Worm (Caenorhabditis elegans) whole organism, late embryonic: Measurements from ENCODE around the gene M04B2.6.

Source experiments
- C38D4.7 ChIP-seq: fragments of 200-800 bp; sonication (Bioruptor generic); optimal IDR thresholded peaks from 2 replicates; lab custom pipeline; 2018; ENCODE audit warnings: mild to moderate bottlenecking, missing genetic modification characterization, moderate library complexity, missing compliant biosample characterization
- K02D7.2 ChIP-seq: sonication (generic microtip); optimal IDR thresholded peaks from 2 replicates; lab custom pipeline; 2017; ENCODE audit warnings: mild to moderate bottlenecking, missing genetic modification characterization, missing compliant biosample characterization
- Y22D7AL.16 ChIP-seq: sonication (generic microtip); optimal IDR thresholded peaks from 2 replicates; lab custom pipeline; 2016; ENCODE audit warnings: missing genetic modification characterization, missing compliant biosample characterization
- ama-1 ChIP-seq: fragments of 150-350 bp; optimal IDR thresholded peaks from 2 replicates; lab custom pipeline; 2014
- ceh-19 ChIP-seq: fragments of 200-800 bp; sonication (Bioruptor generic); optimal IDR thresholded peaks from 2 replicates; lab custom pipeline; 2018; ENCODE audit warnings: mild to moderate bottlenecking, missing genetic modification characterization, missing compliant biosample characterization
- ceh-2 ChIP-seq: sonication (generic microtip); optimal IDR thresholded peaks from 2 replicates; lab custom pipeline; 2016; ENCODE audit warnings: missing genotype, missing genetic modification characterization, missing compliant biosample characterization
- ceh-24 ChIP-seq: sonication (generic microtip); optimal IDR thresholded peaks from 2 replicates; lab custom pipeline; 2016; ENCODE audit warnings: mild to moderate bottlenecking, missing genetic modification characterization, missing compliant biosample characterization
- ceh-31 ChIP-seq: sonication (generic microtip); optimal IDR thresholded peaks from 2 replicates; lab custom pipeline; 2016; ENCODE audit warnings: missing genetic modification characterization, missing compliant biosample characterization
- ceh-34 ChIP-seq: sonication (generic microtip); optimal IDR thresholded peaks from 2 replicates; lab custom pipeline; 2016; ENCODE audit warnings: mild to moderate bottlenecking, missing genetic modification characterization, missing compliant biosample characterization
- ceh-48 ChIP-seq: sonication (generic microtip); optimal IDR thresholded peaks from 2 replicates; lab custom pipeline; 2016; ENCODE audit warnings: missing genetic modification characterization, inconsistent platforms, missing compliant biosample characterization
- dve-1 ChIP-seq: sonication (generic microtip); optimal IDR thresholded peaks from 2 replicates; lab custom pipeline; 2017; ENCODE audit warnings: antibody characterized with exemption, mild to moderate bottlenecking, missing genetic modification characterization, missing compliant biosample characterization
- elt-2 ChIP-seq: sonication (generic microtip); optimal IDR thresholded peaks from 2 replicates; lab custom pipeline; 2016; ENCODE audit warnings: missing genetic modification reagents, missing genetic modification characterization, missing compliant biosample characterization
- eyg-1 ChIP-seq: sonication (generic microtip); optimal IDR thresholded peaks from 2 replicates; lab custom pipeline; 2016; ENCODE audit warnings: missing genotype, missing genetic modification characterization, missing compliant biosample characterization
- fax-1 ChIP-seq: sonication (generic microtip); optimal IDR thresholded peaks from 2 replicates; lab custom pipeline; 2016; ENCODE audit warnings: missing genotype, missing genetic modification characterization, missing compliant biosample characterization
- fkh-10 ChIP-seq: fragments of 150-350 bp; optimal IDR thresholded peaks from 2 replicates; lab custom pipeline; 2014; ENCODE audit warnings: missing biosample characterization, missing genetic modification reagents, missing genetic modification characterization
- fkh-6 ChIP-seq: sonication (generic microtip); optimal IDR thresholded peaks from 2 replicates; lab custom pipeline; 2016; ENCODE audit warnings: missing genetic modification characterization, missing compliant biosample characterization
- hlh-13 ChIP-seq: fragments of 200-800 bp; sonication (Bioruptor generic); optimal IDR thresholded peaks from 2 replicates; lab custom pipeline; 2018; ENCODE audit warnings: mild to moderate bottlenecking, missing genetic modification characterization, missing compliant biosample characterization
- hlh-15 ChIP-seq: sonication (generic microtip); optimal IDR thresholded peaks from 2 replicates; lab custom pipeline; 2016; ENCODE audit warnings: missing genetic modification characterization, missing compliant biosample characterization
- hlh-6 ChIP-seq: sonication (generic microtip); optimal IDR thresholded peaks from 2 replicates; lab custom pipeline; 2016; ENCODE audit warnings: missing genotype, missing genetic modification characterization, missing compliant biosample characterization
- hlh-8 ChIP-seq: sonication (generic microtip); optimal IDR thresholded peaks from 2 replicates; lab custom pipeline; 2016; ENCODE audit warnings: missing genotype, missing genetic modification characterization, missing compliant biosample characterization
- lim-6 ChIP-seq: sonication (generic microtip); optimal IDR thresholded peaks from 2 replicates; lab custom pipeline; 2016; ENCODE audit warnings: missing genetic modification characterization, missing compliant biosample characterization
- lin-11 ChIP-seq: fragments of 200-800 bp; sonication (Bioruptor generic); optimal IDR thresholded peaks from 2 replicates; lab custom pipeline; 2018; ENCODE audit warnings: mild to moderate bottlenecking, missing genetic modification characterization, missing compliant biosample characterization
- nfya-1 ChIP-seq: sonication (generic microtip); optimal IDR thresholded peaks from 2 replicates; lab custom pipeline; 2017; ENCODE audit warnings: missing genetic modification characterization, mild to moderate bottlenecking, missing compliant biosample characterization, antibody characterized with exemption, moderate library complexity
- nhr-11 ChIP-seq: fragments of 150-350 bp; optimal IDR thresholded peaks from 2 replicates; lab custom pipeline; 2014; ENCODE audit warnings: missing biosample characterization, missing genetic modification characterization
- nhr-232 ChIP-seq: sonication (generic microtip); optimal IDR thresholded peaks from 2 replicates; lab custom pipeline; 2016; ENCODE audit warnings: missing genetic modification characterization, missing compliant biosample characterization
- odd-2 ChIP-seq: sonication (generic microtip); optimal IDR thresholded peaks from 2 replicates; lab custom pipeline; 2017; ENCODE audit warnings: antibody characterized with exemption, mild to moderate bottlenecking, missing genetic modification characterization, missing compliant biosample characterization
- pha-2 ChIP-seq: sonication (generic microtip); optimal IDR thresholded peaks from 2 replicates; lab custom pipeline; 2017; ENCODE audit warnings: mild to moderate bottlenecking, missing genetic modification characterization, missing compliant biosample characterization
- pqm-1 ChIP-seq: sonication (generic microtip); optimal IDR thresholded peaks from 2 replicates; lab custom pipeline; 2016; ENCODE audit warnings: missing genetic modification characterization, missing compliant biosample characterization
- pros-1 ChIP-seq: fragments of 150-350 bp; optimal IDR thresholded peaks from 2 replicates; lab custom pipeline; 2014; ENCODE audit warnings: missing biosample characterization, missing genetic modification reagents, missing genetic modification characterization
- ref-2 ChIP-seq: sonication (generic microtip); optimal IDR thresholded peaks from 2 replicates; lab custom pipeline; 2016; ENCODE audit warnings: missing genetic modification characterization, missing compliant biosample characterization
- rnt-1 ChIP-seq: sonication (generic microtip); optimal IDR thresholded peaks from 2 replicates; lab custom pipeline; 2016; ENCODE audit warnings: missing genetic modification characterization, missing compliant biosample characterization
- sox-2 ChIP-seq: fragments of 200-800 bp; sonication (Bioruptor generic); IDR thresholded peaks from 2 replicates; pipeline ENCODE4 v1.3.6; 2022; ENCODE audit warnings: missing genetic modification reagents, missing genetic modification characterization, missing compliant biosample characterization
- tbx-7 ChIP-seq: sonication (generic microtip); optimal IDR thresholded peaks from 2 replicates; lab custom pipeline; 2016; ENCODE audit warnings: missing genotype, missing genetic modification characterization, missing compliant biosample characterization
- unc-3 ChIP-seq, 2 experiments: fragments of 200-800 bp in 1 of 2; sonication (Bioruptor generic) in 1 of 2; sonication (generic microtip) in 1 of 2; conservative IDR thresholded peaks in 1 of 2; optimal IDR thresholded peaks in 1 of 2; 2 replicates each; pipeline versions ENCODE4 v1.3.6 to Lab custom; 2016 to 2022; ENCODE audit warnings: missing compliant biosample characterization in 2 of 2, missing genetic modification characterization in 2 of 2, missing genetic modification reagents in 1 of 2
- unc-42 ChIP-seq: sonication (generic microtip); optimal IDR thresholded peaks from 2 replicates; lab custom pipeline; 2016; ENCODE audit warnings: missing genotype, missing genetic modification characterization, missing compliant biosample characterization
- unc-55 ChIP-seq: sonication (generic microtip); optimal IDR thresholded peaks from 2 replicates; lab custom pipeline; 2017; ENCODE audit warnings: missing biosample characterization, missing genetic modification reagents, missing genetic modification characterization
- zip-5 ChIP-seq: sonication (generic microtip); optimal IDR thresholded peaks from 2 replicates; lab custom pipeline; 2016; ENCODE audit warnings: missing genetic modification characterization, missing compliant biosample characterization

The M04B2.6 gene

DNA sequence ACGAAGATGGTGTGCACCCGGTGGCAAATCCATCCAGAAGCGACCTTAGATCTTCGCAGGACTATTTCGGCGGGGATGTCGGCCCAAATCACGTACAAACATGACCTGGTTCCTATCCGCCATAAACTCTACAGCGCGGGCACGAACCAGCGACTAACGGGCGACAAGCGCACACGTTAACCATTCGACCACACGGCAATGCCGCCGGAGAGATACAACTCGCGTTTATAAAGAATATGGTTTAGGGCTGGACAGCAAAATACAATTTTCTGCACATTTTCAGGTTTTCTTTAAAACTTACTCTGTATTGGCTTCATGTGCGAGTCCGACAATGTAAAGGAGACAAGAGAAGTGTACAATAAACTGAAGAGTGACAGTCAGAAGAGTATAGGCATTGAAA is 36.5 kb downstream of the M04B2.6 start (continued):
- TF ChIP-seq unc-42 (tag; lab: Kevin White, UChicago): peak; percentile 19
- peak; percentile 92 for TF ChIP-seq ceh-34 (tag; lab: Kevin White, UChicago)
- peak; percentile 69 for TF ChIP-seq lim-6 (tag; lab: Kevin White, UChicago)
- peak; percentile 93 for TF ChIP-seq sox-2
- peak; percentile 93 for TF ChIP-seq unc-3 (GFP tag; conservative IDR thresholded peaks at IDR 0.05; lab: Robert Waterston, UW)
- TF ChIP-seq unc-3 (tag; optimal IDR thresholded peaks at IDR 0.05; lab: Kevin White, UChicago): peak; percentile 88
- peak; percentile 91 for TF ChIP-seq dve-1 (tag; lab: Kevin White, UChicago)
- TF ChIP-seq K02D7.2: peak; percentile 97
- TF ChIP-seq hlh-6: peak; percentile 94
- TF ChIP-seq ceh-48: peak; percentile 87
- peak; percentile 72 for TF ChIP-seq ceh-24 (tag; lab: Kevin White, UChicago)
- peak; percentile 90 for TF ChIP-seq ceh-2
- TF ChIP-seq ceh-31 (tag; lab: Kevin White, UChicago): peak; percentile 80
- TF ChIP-seq zip-5: peak; percentile 83
- peak; percentile 92 for TF ChIP-seq Y22D7AL.16 (tag; lab: Kevin White, UChicago)
- TF ChIP-seq fkh-6 (tag; lab: Kevin White, UChicago): peak; percentile 93
- peak; percentile 38 for TF ChIP-seq odd-2 (tag; lab: Kevin White, UChicago)
- no peak for TF ChIP-seq nhr-11 (tag; lab: Kevin White, UChicago)
- TF ChIP-seq pqm-1 (tag; lab: Kevin White, UChicago): peak; percentile 96
- TF ChIP-seq nhr-232 (tag; lab: Kevin White, UChicago): peak; percentile 95
- peak; percentile 92 for TF ChIP-seq C38D4.7 (GFP tag; lab: Kevin White, UChicago)
- peak; percentile 87 for TF ChIP-seq ref-2 (tag; lab: Kevin White, UChicago)
- no peak for TF ChIP-seq unc-55 (GFP tag; lab: Kevin White, UChicago)
- TF ChIP-seq fax-1: peak; percentile 87
- peak; percentile 62 for TF ChIP-seq nfya-1 (tag; lab: Kevin White, UChicago)
- peak; percentile 20 for TF ChIP-seq ama-1 (lab: Kevin White, UChicago)
- TF ChIP-seq fkh-10: peak; percentile 75
- TF ChIP-seq, all 69 proteins: peak for 64

DNA sequence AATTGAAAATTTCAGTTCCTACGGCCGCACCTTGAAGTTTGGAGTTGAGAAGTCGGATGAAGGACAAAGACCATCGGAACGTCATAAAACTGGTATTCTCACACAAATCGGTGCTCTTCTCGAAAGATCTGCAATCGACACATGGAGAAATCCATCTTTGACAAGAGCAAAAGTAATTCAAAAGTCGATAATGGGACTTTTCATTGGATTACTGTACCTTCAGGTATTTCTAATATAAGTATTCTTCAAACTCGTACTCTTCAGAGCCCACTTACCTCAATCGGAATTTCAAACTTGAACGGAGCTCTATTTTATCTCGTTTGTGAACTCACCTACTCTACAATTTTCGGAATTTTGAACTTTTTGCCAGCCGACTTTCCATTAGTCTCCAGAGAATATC is 38.5 kb downstream of the M04B2.6 start:
- TF ChIP-seq hlh-13 (GFP tag; lab: Kevin White, UChicago) (no peak), fax-1 (no peak), hlh-8 (tag; lab: Kevin White, UChicago) (no peak), zip-5 (no peak), pha-2 (tag; lab: Kevin White, UChicago) (no peak), Y22D7AL.16 (tag; lab: Kevin White, UChicago) (no peak), rnt-1 (tag; lab: Kevin White, UChicago) (no peak), pros-1 (no peak), fkh-6 (tag; lab: Kevin White, UChicago) (no peak), ceh-24 (tag; lab: Kevin White, UChicago) (no peak), eyg-1 (tag; lab: Kevin White, UChicago) (no peak), nfya-1 (tag; lab: Kevin White, UChicago) (no peak), lin-11 (no peak), ceh-2 (no peak), sox-2 (no peak), tbx-7 (tag; lab: Kevin White, UChicago) (no peak), K02D7.2 (no peak), ceh-19 (GFP tag; lab: Kevin White, UChicago) (no peak), hlh-15 (tag; lab: Kevin White, UChicago) (no peak)
- TF ChIP-seq, all 69 proteins: peak for 0

DNA sequence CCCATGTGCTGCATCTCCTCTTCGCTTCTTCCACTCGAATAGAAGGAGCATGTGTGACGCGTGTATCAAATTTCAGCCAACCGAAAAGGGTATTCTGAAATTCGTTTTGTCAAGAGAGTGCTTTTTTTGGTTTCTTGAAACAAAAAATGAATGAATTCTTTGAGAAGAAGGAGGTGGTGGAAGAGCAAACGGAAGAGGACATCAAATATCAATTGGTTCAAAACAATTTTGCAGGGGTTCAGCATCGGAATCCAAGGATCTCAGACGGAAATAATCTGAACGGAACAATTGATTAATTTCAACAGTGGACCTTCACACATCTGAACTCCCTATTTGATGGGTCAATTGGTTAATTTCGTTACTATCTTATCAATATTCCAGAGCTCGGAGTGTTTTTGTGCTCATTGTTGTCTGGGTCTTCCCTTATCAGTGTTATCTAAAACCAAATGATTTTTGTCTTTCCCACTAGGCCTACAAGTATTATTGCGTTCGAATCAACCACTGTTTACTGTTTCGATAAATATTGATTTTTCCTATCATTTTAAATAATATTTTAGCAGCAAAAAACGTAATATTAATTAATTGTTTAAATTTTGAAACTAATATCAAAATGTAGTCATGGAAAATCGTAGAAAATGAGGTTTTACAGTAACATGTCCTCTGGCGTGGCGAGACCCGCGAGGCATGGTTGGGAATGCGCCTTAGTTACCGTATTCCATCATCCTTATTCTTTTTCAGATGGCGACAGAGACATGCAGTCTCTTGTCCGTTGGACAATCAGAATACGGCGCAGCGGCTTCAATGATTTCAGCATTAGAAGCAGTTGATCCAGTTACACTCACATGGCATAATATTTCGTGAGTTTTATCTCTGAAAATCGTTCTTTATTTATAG is 40.6 kb downstream of the M04B2.6 start, which contains the start of the genes C10C6.13 and wht-2:
Gene C10C6.13 (minus strand): TSS at position 51 of the 894 bp plus-strand sequence.
Gene wht-2 (plus strand): TSS at position 739 of the 894 bp plus-strand sequence.
- TF ChIP-seq elt-2 (tag; lab: Kevin White, UChicago) (peak; percentile 85), hlh-6 (no peak)
